Fruit fly (Drosophila melanogaster): ENCODE data around the gene Amt.
A peak's percentile ranks its signal among the peaks of the same experiment; 100 is the strongest.

Gene Amt

dm6 chr3R:15243452-15243851 lies 5.5 kb downstream of the Amt start:
- TF ChIP-seq CG8478 (optimal IDR thresholded peaks at IDR 0.05) (no peak), CTCF (optimal IDR thresholded peaks at IDR 0.05) (no peak)

dm6 chr3R:15243046-15243356 lies 5.9 kb downstream of the Amt start:
- TF ChIP-seq CTCF (optimal IDR thresholded peaks at IDR 0.05) (no peak), CG8478 (optimal IDR thresholded peaks at IDR 0.05) (no peak)

- TF ChIP-seq CG8478 (optimal IDR thresholded peaks at IDR 0.05), result no peak
- TF ChIP-seq CTCF (optimal IDR thresholded peaks at IDR 0.05), result peak in 1 of 2 experiments; percentile 6
Observed at dm6 chr3R:15242186-15243045, 6.5 kb downstream of the Amt start, which contains the start of the genes tefu and Hsc70-4. Gene tefu, minus strand, starts transcription at chr3R:15242236. Gene Hsc70-4, plus strand, starts transcription at chr3R:15242687.

DNA sequence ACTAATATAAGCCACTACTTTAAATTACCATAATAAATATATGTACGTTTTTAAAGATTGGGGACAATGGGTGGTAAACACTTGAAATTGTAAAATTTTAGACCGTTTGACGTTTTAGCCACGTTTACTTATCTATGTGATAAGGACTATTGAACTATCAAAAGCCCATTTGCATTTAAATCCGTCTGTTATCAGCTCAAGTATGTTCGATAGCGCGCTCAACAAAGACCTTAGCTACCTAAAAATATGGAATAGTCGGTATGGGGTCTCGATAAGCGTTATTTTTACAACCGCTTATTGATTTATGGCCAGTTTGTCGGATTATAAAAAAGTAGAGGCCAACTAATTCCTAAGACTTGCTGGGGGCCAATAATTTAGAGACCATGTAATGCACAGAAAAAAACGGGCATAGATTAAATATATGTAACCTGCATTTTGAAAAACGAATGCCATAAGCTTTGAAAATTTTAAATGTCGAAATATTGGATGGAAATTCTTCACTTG lies 17.2 kb downstream of the Amt start:
- TF ChIP-seq CTCF (optimal IDR thresholded peaks at IDR 0.05) (no peak), CG8478 (optimal IDR thresholded peaks at IDR 0.05) (no peak)

DNA sequence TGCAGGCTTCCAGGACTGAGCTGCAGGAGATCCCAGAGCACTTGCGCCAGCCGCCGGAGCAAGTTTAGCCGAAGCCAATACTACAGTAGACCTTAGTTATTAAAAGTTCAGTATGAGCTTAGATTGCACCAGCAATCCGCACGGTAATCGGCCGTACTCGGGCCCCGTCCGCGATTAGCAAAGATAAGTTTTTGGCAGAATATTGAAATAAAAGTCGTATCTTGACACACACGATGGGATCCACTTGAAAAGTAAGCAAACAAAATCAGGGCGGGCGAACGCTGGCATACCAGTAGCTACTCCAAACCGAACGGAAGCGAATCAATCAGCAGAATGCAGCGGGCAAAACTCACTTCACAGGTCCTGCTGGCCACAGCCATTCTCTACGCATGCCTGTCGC lies 18.7 kb downstream of the Amt start, which contains the start of gene CG34316:
Gene CG34316 (plus strand): TSS at position 301 of the 400 bp plus-strand sequence.
- TF ChIP-seq CTCF (optimal IDR thresholded peaks at IDR 0.05) (no peak), CG8478 (optimal IDR thresholded peaks at IDR 0.05) (no peak)

DNA sequence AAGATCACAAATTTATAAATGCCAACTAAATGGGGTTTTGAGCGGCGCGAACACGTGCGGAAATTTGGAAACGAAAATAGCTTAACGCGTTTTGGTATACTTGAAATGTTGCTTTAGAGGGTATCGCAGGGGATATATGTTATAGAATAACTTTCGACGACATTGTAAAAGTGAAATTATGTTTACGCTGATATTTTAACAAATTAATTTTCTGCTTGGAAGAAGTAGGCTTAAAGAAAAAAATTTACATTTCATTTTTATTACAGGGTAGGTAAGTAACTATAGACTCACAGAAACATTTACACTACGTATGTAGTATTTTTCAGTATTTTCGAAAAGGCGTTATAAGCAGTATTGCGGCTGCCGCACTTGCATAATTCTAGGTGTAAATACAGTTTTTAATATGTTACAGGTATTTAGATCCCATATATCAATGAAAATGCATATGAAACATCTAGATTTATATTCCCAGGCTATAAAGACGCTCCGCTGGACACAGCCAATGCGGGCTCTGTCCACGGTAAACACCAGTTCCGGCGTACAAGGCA lies 19.5 kb downstream of the Amt start, which contains the start of the genes Art3 and mRpS10:
Gene Art3 (minus strand): TSS at position 80 of the 548 bp plus-strand sequence.
Gene mRpS10 (plus strand): TSS at position 337 of the 548 bp plus-strand sequence.
- TF ChIP-seq CTCF (optimal IDR thresholded peaks at IDR 0.05) (no peak), CG8478 (optimal IDR thresholded peaks at IDR 0.05) (no peak)

- no peak for TF ChIP-seq CG8478 (optimal IDR thresholded peaks at IDR 0.05)
- no peak for TF ChIP-seq CTCF (optimal IDR thresholded peaks at IDR 0.05)
Observed at dm6 chr3R:15225279-15225730, 23.6 kb downstream of the Amt start, which contains the start of the genes CG31344 and Caf1-55. Gene CG31344, minus strand, starts transcription at chr3R:15225329. Gene Caf1-55, plus strand, starts transcription at chr3R:15225576.

DNA sequence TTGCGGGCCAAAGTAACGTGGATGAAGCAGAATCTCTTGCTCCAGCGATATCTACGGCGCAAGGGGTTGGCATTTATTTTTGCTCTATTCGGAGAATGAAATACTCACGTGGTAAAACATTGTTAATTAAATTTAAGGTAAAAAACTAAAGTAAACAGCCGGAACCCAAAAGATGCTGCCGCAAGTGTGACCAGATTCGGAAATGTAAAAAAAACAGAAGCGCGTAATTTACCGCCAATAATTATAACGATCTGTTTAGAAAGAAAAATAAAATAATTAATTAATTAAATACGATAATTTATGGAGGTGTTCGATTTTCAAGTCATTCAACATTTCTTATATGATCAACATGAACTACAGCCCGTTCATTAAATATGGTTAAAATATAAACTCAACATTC lies 26.0 kb downstream of the Amt start, which contains the start of gene Polr2G:
Gene Polr2G (minus strand): TSS at position 208 of the 400 bp plus-strand sequence.
- TF ChIP-seq CG8478 (optimal IDR thresholded peaks at IDR 0.05), result no peak
- no peak for TF ChIP-seq CTCF (optimal IDR thresholded peaks at IDR 0.05)

- no peak for TF ChIP-seq CG8478 (optimal IDR thresholded peaks at IDR 0.05)
- no peak for TF ChIP-seq CTCF (optimal IDR thresholded peaks at IDR 0.05)
Observed at dm6 chr3R:15218824-15219576, 29.9 kb downstream of the Amt start, which contains the start of the genes SIDL and CG12241. Gene SIDL, minus strand, starts transcription at chr3R:15218874. Gene CG12241, plus strand, starts transcription at chr3R:15219256.

DNA sequence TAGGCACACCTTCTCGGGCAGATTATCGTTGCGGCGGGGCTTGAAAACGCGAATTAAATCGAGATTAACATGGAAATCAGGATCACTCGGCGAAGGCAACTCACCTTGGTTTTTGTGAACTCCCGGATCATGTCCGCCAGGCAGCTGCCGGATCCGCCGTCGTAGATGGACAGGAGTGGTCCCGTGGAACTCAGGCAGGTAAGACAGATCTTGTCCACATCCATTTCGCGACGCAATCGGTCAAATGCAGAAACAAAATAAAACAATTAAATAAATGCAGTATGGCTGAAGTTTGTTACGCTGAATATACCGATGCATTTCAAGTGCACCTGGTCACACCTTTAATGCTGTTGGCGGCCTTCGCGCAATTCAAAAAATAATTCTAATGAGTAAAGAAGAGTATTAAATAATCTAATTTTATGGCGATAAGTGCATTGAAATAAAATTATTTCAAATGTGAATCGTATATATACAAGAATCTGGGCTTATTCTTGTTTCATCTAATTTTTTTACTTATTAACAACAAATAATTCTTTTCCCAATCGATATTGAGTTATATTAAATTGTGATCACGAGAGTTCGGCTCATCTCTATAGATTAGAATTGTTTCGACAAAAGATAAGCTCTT lies 35.5 kb downstream of the Amt start, which contains the start of the genes CG6654 and CG4210:
Gene CG6654 (minus strand): TSS at position 297 of the 628 bp plus-strand sequence.
Gene CG4210 (plus strand): TSS at position 613 of the 628 bp plus-strand sequence.
- TF ChIP-seq CG8478 (optimal IDR thresholded peaks at IDR 0.05) (no peak), CTCF (optimal IDR thresholded peaks at IDR 0.05) (no peak)

- TF ChIP-seq CG8478 (optimal IDR thresholded peaks at IDR 0.05) (no peak), CTCF (optimal IDR thresholded peaks at IDR 0.05) (peak in 1 of 2 experiments; percentile 24)
Observed at dm6 chr3R:15208712-15209499, 40.0 kb downstream of the Amt start, which contains the start of the genes Spn88Eb and Mau2. Gene Spn88Eb, minus strand, starts transcription at chr3R:15208762. Gene Mau2, plus strand, starts transcription at chr3R:15209204.

dm6 chr3R:15206273-15206672 lies 42.7 kb downstream of the Amt start, which contains the start of gene Spn88Ea:
Gene Spn88Ea, minus strand, starts transcription at chr3R:15206447.
- no peak for TF ChIP-seq CG8478 (optimal IDR thresholded peaks at IDR 0.05)
- TF ChIP-seq CTCF (optimal IDR thresholded peaks at IDR 0.05), result no peak

- TF ChIP-seq CG8478 (optimal IDR thresholded peaks at IDR 0.05) (no peak), CTCF (optimal IDR thresholded peaks at IDR 0.05) (no peak)
Observed at dm6 chr3R:15205223-15205622, 43.7 kb downstream of the Amt start.
